Worm (Caenorhabditis elegans): ENCODE measurements around the gene C16C10.2.

DNA sequence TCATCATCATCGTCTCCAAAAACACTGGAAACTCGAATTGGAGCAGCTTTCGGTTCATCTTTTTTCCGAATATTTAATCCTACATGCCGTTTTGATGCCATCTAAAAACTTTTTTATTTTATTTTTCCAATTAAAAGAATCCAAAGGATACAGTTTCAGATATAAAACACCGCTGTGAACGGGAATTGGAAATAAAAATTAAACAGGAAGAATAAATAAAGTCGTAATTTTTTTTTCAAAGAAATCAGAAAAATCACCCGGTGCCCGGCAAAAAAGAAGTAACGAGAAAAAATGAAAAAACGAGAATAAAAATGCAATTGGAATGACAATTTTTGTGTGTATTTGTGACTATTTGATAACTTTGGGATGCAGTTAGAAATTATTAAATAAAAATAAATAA lies 9.8 kb downstream of the C16C10.2 start, which contains the start of gene ccdc-55:
- TF ChIP-seq flt-1 (GFP tag; IDR thresholded peaks at IDR 0.05) (no peak), ztf-23 (GFP tag; IDR thresholded peaks at IDR 0.05) (no peak), med-1 (GFP tag; optimal IDR thresholded peaks at IDR 0.05; ENCODE audit: insufficient read depth) (no peak), klf-2 (GFP tag; conservative IDR thresholded peaks at IDR 0.05) (no peak), tab-1 (GFP tag; IDR thresholded peaks at IDR 0.05) (no peak), ztf-29 (GFP tag; IDR thresholded peaks at IDR 0.05) (no peak), T22C8.4 (GFP tag; IDR thresholded peaks at IDR 0.05) (no peak)

Data from whole organism, midembryonic.